Fruit fly (Drosophila melanogaster): ENCODE data around the gene Gr66a.
A peak's percentile ranks its signal among the peaks of the same experiment; 100 is the strongest.

Gene Gr66a

DNA sequence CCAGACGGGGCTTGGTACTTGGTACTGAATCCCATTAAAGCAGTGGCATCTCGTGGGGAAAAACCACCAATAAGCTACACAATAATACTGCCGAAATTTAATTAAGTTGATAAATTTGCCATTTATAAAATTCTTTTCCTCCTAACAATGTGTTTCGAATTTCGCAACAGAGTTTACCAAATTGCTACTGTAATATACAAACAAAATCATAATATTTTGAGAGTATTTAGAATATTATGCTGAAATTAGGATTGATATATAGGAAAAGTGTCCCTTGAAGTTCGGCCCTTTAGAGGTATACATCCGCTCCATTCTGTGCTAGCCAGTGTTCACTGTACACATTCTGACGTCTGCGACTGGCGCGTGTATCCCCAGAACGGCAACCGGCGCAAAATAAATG lies 22.1 kb downstream of the Gr66a start (continued):
- TF ChIP-seq HmgD (GFP tag; optimal IDR thresholded peaks at IDR 0.05) (no peak), CG9932 (GFP tag; IDR thresholded peaks at IDR 0.05) (no peak), dm (GFP tag; optimal IDR thresholded peaks at IDR 0.05) (no peak), cg (GFP tag; optimal IDR thresholded peaks at IDR 0.05) (no peak), Gsc (GFP tag; IDR thresholded peaks at IDR 0.05) (no peak), gem (tag; optimal IDR thresholded peaks at IDR 0.05) (no peak), CG9437 (GFP tag; optimal IDR thresholded peaks at IDR 0.05) (no peak), CG33213 (GFP tag; optimal IDR thresholded peaks at IDR 0.05) (no peak), cwo (GFP tag; optimal IDR thresholded peaks at IDR 0.05) (peak; percentile 14), ranshi (GFP tag; IDR thresholded peaks at IDR 0.05) (no peak), CG13296 (GFP tag; optimal IDR thresholded peaks at IDR 0.05) (no peak), HLH4C (GFP tag; IDR thresholded peaks at IDR 0.05; ENCODE audit: partially characterized antibody) (no peak), lab (GFP tag; optimal IDR thresholded peaks at IDR 0.05) (peak; percentile 40), da (GFP tag; optimal IDR thresholded peaks at IDR 0.05) (no peak), Bdp1 (GFP tag; optimal IDR thresholded peaks at IDR 0.05) (no peak), CG5180 (GFP tag; optimal IDR thresholded peaks at IDR 0.05) (no peak), zfh2 (GFP tag; optimal IDR thresholded peaks at IDR 0.05) (no peak), CG15073 (GFP tag; optimal IDR thresholded peaks at IDR 0.05) (no peak), Asciz (GFP tag; optimal IDR thresholded peaks at IDR 0.05) (no peak), Gug (GFP tag; IDR thresholded peaks at IDR 0.05) (peak; percentile 1; the same call in 1 of the 4 replicates), Rx (GFP tag; IDR thresholded peaks at IDR 0.05) (no peak), toy (GFP tag; IDR thresholded peaks at IDR 0.05) (no peak), Mad (GFP tag; optimal IDR thresholded peaks at IDR 0.05) (no peak), Max (GFP tag; optimal IDR thresholded peaks at IDR 0.05) (no peak), Ssrp (tag; optimal IDR thresholded peaks at IDR 0.05) (no peak), Lpt (GFP tag; optimal IDR thresholded peaks at IDR 0.05) (no peak), gt (GFP tag; IDR thresholded peaks at IDR 0.05) (no peak), wor (GFP tag; IDR thresholded peaks at IDR 0.05) (no peak), grau (tag; optimal IDR thresholded peaks at IDR 0.05) (peak; percentile 76), gce (GFP tag; IDR thresholded peaks at IDR 0.05) (no peak), CG10209 (GFP tag; optimal IDR thresholded peaks at IDR 0.05) (peak; percentile 11), Oaz (GFP tag; IDR thresholded peaks at IDR 0.05) (no peak), Fer1 (GFP tag; optimal IDR thresholded peaks at IDR 0.05) (no peak), D (optimal IDR thresholded peaks at IDR 0.05) (no peak), D (GFP tag; optimal IDR thresholded peaks at IDR 0.05) (no peak), pb (GFP tag; optimal IDR thresholded peaks at IDR 0.05) (no peak), cato (GFP tag; optimal IDR thresholded peaks at IDR 0.05; ENCODE audit: borderline replicate concordance) (no peak), CG6689 (GFP tag; IDR thresholded peaks at IDR 0.05) (no peak), CG4424 (GFP tag; optimal IDR thresholded peaks at IDR 0.05) (no peak), CG10979 (tag; optimal IDR thresholded peaks at IDR 0.05) (no peak), slou (GFP tag; optimal IDR thresholded peaks at IDR 0.05) (no peak), knrl (GFP tag; IDR thresholded peaks at IDR 0.05; ENCODE audit: partially characterized antibody) (no peak), NC2β (GFP tag; optimal IDR thresholded peaks at IDR 0.05) (no peak), phol (tag; optimal IDR thresholded peaks at IDR 0.05) (no peak), CG4820 (GFP tag; optimal IDR thresholded peaks at IDR 0.05) (no peak), Dfd (GFP tag; optimal IDR thresholded peaks at IDR 0.05) (no peak), MBD-R2 (GFP tag; IDR thresholded peaks at IDR 0.05) (no peak), Ravus (GFP tag; IDR thresholded peaks at IDR 0.05) (no peak), CG31441 (GFP tag; IDR thresholded peaks at IDR 0.05) (no peak), CG6254 (GFP tag; optimal IDR thresholded peaks at IDR 0.05) (no peak), trh (GFP tag; optimal IDR thresholded peaks at IDR 0.05) (no peak), CG15514 (GFP tag; optimal IDR thresholded peaks at IDR 0.05) (no peak), CG9727 (GFP tag; optimal IDR thresholded peaks at IDR 0.05) (no peak)
